Worm (Caenorhabditis elegans) whole organism, young adult: ENCODE results near the gene msp-63.

Experiments used
- B0019.2 ChIP-seq: fragments of 200-800 bp; sonication (Bioruptor generic); conservative IDR thresholded peaks from 2 replicates; pipeline ENCODE4 v1.3.6; 2022; ENCODE audit warnings: missing genetic modification reagents, missing genetic modification characterization, missing compliant biosample characterization
- B0035.1 ChIP-seq: sonication (generic microtip); optimal IDR thresholded peaks from 2 replicates; lab custom pipeline; 2016; ENCODE audit warnings: missing genetic modification characterization, mild to moderate bottlenecking, missing compliant biosample characterization, missing genotype, missing genetic modification reagents
- B0336.3 ChIP-seq: fragments of 200-800 bp; sonication (Bioruptor generic); IDR thresholded peaks from 2 replicates; pipeline ENCODE4 v1.3.6; 2022; ENCODE audit warnings: missing genetic modification characterization, missing compliant biosample characterization
- F33H1.4 ChIP-seq: fragments of 200-800 bp; sonication (Bioruptor generic); IDR thresholded peaks from 2 replicates; pipeline ENCODE4 v1.3.6; 2022; ENCODE audit warnings: missing genetic modification reagents, missing genetic modification characterization, missing compliant biosample characterization
- F37B4.10 ChIP-seq: fragments of 200-800 bp; sonication (Bioruptor generic); IDR thresholded peaks from 2 replicates; pipeline ENCODE4 v1.3.6; 2022; ENCODE audit warnings: missing genetic modification characterization, missing compliant biosample characterization
- F39B2.1 ChIP-seq: fragments of 200-800 bp; sonication (Bioruptor generic); IDR thresholded peaks from 2 replicates; pipeline ENCODE4 v1.3.6; 2022; ENCODE audit warnings: missing genetic modification reagents, missing genetic modification characterization, missing compliant biosample characterization
- K11D2.4 ChIP-seq: fragments of 200-800 bp; sonication (Bioruptor generic); IDR thresholded peaks from 2 replicates; pipeline ENCODE4 v1.3.6; 2022; ENCODE audit warnings: missing genetic modification reagents, missing genetic modification characterization, missing compliant biosample characterization
- Y53F4B.3 ChIP-seq: fragments of 200-800 bp; sonication (Bioruptor generic); IDR thresholded peaks from 2 replicates; pipeline ENCODE4 v1.3.6; 2022; ENCODE audit warnings: missing genetic modification reagents, missing genetic modification characterization, missing compliant biosample characterization
- Y53G8AR.9 ChIP-seq: fragments of 200-800 bp; sonication (Bioruptor generic); conservative IDR thresholded peaks from 2 replicates; pipeline ENCODE4 v1.3.6; 2022; ENCODE audit warnings: missing genetic modification reagents, missing genetic modification characterization, missing compliant biosample characterization
- Y67H2A.10 ChIP-seq: fragments of 200-800 bp; sonication (Bioruptor generic); conservative IDR thresholded peaks from 2 replicates; pipeline ENCODE4 v1.3.6; 2022; ENCODE audit warnings: missing genetic modification reagents, missing genetic modification characterization, missing compliant biosample characterization
- Y95B8A.8 ChIP-seq: fragments of 200-800 bp; sonication (Bioruptor generic); IDR thresholded peaks from 2 replicates; pipeline ENCODE4 v1.3.6; 2022; ENCODE audit warnings: missing genetic modification reagents, missing genetic modification characterization, missing compliant biosample characterization
- aptf-2 ChIP-seq: fragments of 200-800 bp; sonication (Bioruptor generic); conservative IDR thresholded peaks from 2 replicates; pipeline ENCODE4 v1.3.6; 2022; ENCODE audit warnings: missing genetic modification reagents, missing genetic modification characterization, missing compliant biosample characterization
- atf-7 ChIP-seq: sonication (generic microtip); optimal IDR thresholded peaks from 2 replicates; lab custom pipeline; 2017; ENCODE audit warnings: mild to moderate bottlenecking, missing genetic modification characterization, missing compliant biosample characterization
- athp-1 ChIP-seq: sonication (generic microtip); optimal IDR thresholded peaks from 2 replicates; lab custom pipeline; 2017; ENCODE audit warnings: mild to moderate bottlenecking, missing genetic modification characterization, missing compliant biosample characterization
- attf-3 ChIP-seq: fragments of 200-800 bp; sonication (Bioruptor generic); conservative IDR thresholded peaks from 2 replicates; pipeline ENCODE4 v1.3.6; 2022; ENCODE audit warnings: missing genetic modification reagents, missing genetic modification characterization, missing compliant biosample characterization
- attf-5 ChIP-seq: fragments of 200-800 bp; sonication (Bioruptor generic); optimal IDR thresholded peaks from 2 replicates; lab custom pipeline; 2018; ENCODE audit warnings: mild to moderate bottlenecking, missing genetic modification characterization, missing compliant biosample characterization
- cebp-1 ChIP-seq, 2 experiments: fragments of 200-800 bp in 1 of 2; sonication (Bioruptor generic) in 1 of 2; sonication (generic microtip) in 1 of 2; IDR thresholded peaks in 1 of 2; optimal IDR thresholded peaks in 1 of 2; 2 replicates each; pipeline versions ENCODE4 v1.3.6 to Lab custom; 2017 to 2022; ENCODE audit warnings: missing compliant biosample characterization in 2 of 2, missing genetic modification characterization in 2 of 2, mild to moderate bottlenecking in 1 of 2, missing genetic modification reagents in 1 of 2, moderate library complexity in 1 of 2
- ceh-100 ChIP-seq: fragments of 200-800 bp; sonication (Bioruptor generic); IDR thresholded peaks from 2 replicates; pipeline ENCODE4 v1.3.6; 2022; ENCODE audit warnings: missing genetic modification reagents, missing genetic modification characterization, missing compliant biosample characterization
- ceh-91 ChIP-seq: fragments of 200-800 bp; sonication (Bioruptor generic); IDR thresholded peaks from 2 replicates; pipeline ENCODE4 v1.3.6; 2022; ENCODE audit warnings: missing genetic modification reagents, missing genetic modification characterization, missing compliant biosample characterization
- dox-1 ChIP-seq: fragments of 200-800 bp; sonication (Bioruptor generic); IDR thresholded peaks from 2 replicates; pipeline ENCODE4 v1.3.6; 2022; ENCODE audit warnings: missing genetic modification reagents, missing genetic modification characterization, missing compliant biosample characterization
- efl-1 ChIP-seq: fragments of 150-350 bp; optimal IDR thresholded peaks from 2 replicates; lab custom pipeline; 2014; ENCODE audit warnings: missing biosample characterization, missing genetic modification reagents, missing genetic modification characterization
- egl-44 ChIP-seq: fragments of 200-800 bp; sonication (Bioruptor generic); IDR thresholded peaks from 2 replicates; pipeline ENCODE4 v1.3.6; 2022; ENCODE audit warnings: missing genetic modification reagents, missing genetic modification characterization, missing compliant biosample characterization
- egrh-3 ChIP-seq: fragments of 200-800 bp; sonication (Bioruptor generic); IDR thresholded peaks from 2 replicates; pipeline ENCODE4 v1.3.6; 2022; ENCODE audit warnings: missing genetic modification reagents, missing genetic modification characterization, missing compliant biosample characterization
- him-1 ChIP-seq: sonication (generic microtip); optimal IDR thresholded peaks from 2 replicates; lab custom pipeline; 2016; ENCODE audit warnings: missing genotype, missing genetic modification reagents, missing genetic modification characterization, missing compliant biosample characterization
- hlh-12 ChIP-seq: sonication (generic microtip); optimal IDR thresholded peaks from 2 replicates; lab custom pipeline; 2016; ENCODE audit warnings: missing genetic modification characterization, missing compliant biosample characterization
- lin-35 ChIP-seq, 3 experiments: fragments of 150-350 bp in 2 of 3; sonication (generic microtip) in 1 of 3; optimal IDR thresholded peaks; 2 replicates each; lab custom pipeline; 2014 to 2018; ENCODE audit warnings: missing biosample characterization in 3 of 3, missing genetic modification characterization in 3 of 3, missing genetic modification reagents in 3 of 3
- lin-40 ChIP-seq: sonication (generic microtip); optimal IDR thresholded peaks from 2 replicates; lab custom pipeline; 2016; ENCODE audit warnings: missing genetic modification characterization, mild to moderate bottlenecking, missing compliant biosample characterization, missing genotype, missing genetic modification reagents
- lir-1 ChIP-seq: fragments of 200-800 bp; sonication (Bioruptor generic); conservative IDR thresholded peaks from 2 replicates; pipeline ENCODE4 v1.3.6; 2022; ENCODE audit warnings: missing genetic modification reagents, missing genetic modification characterization, missing compliant biosample characterization
- lsy-27 ChIP-seq: sonication (generic microtip); optimal IDR thresholded peaks from 2 replicates; lab custom pipeline; 2017; ENCODE audit warnings: missing genetic modification characterization, mild to moderate bottlenecking, missing compliant biosample characterization, antibody characterized with exemption, missing genotype, borderline replicate concordance; ENCODE audit not compliant: insufficient read depth
- madf-10 ChIP-seq: sonication (generic microtip); optimal IDR thresholded peaks from 2 replicates; lab custom pipeline; 2016; ENCODE audit warnings: mild to moderate bottlenecking, missing genetic modification characterization, missing compliant biosample characterization
- madf-6 ChIP-seq: fragments of 200-800 bp; sonication (Bioruptor generic); IDR thresholded peaks from 2 replicates; pipeline ENCODE4 v1.3.6; 2022; ENCODE audit warnings: missing genetic modification reagents, missing genetic modification characterization, missing compliant biosample characterization
- mcd-1 ChIP-seq: fragments of 200-800 bp; sonication (Bioruptor generic); IDR thresholded peaks from 2 replicates; pipeline ENCODE4 v1.3.6; 2022; ENCODE audit warnings: missing genetic modification reagents, missing genetic modification characterization, missing compliant biosample characterization
- mxl-1 ChIP-seq: sonication (generic microtip); optimal IDR thresholded peaks from 2 replicates; lab custom pipeline; 2016; ENCODE audit warnings: missing genetic modification characterization, missing compliant biosample characterization
- nfya-2 ChIP-seq: fragments of 200-800 bp; sonication (Bioruptor generic); IDR thresholded peaks from 2 replicates; pipeline ENCODE4 v1.3.6; 2022; ENCODE audit warnings: missing genetic modification reagents, missing genetic modification characterization, missing compliant biosample characterization
- nfyb-1 ChIP-seq: fragments of 200-800 bp; sonication (Bioruptor generic); IDR thresholded peaks from 2 replicates; pipeline ENCODE4 v1.3.6; 2022; ENCODE audit warnings: missing genetic modification reagents, missing genetic modification characterization, missing compliant biosample characterization
- nhr-80 ChIP-seq: sonication (generic microtip); optimal IDR thresholded peaks from 2 replicates; lab custom pipeline; 2016; ENCODE audit warnings: missing genetic modification characterization, missing compliant biosample characterization
- rpc-1 ChIP-seq, 2 experiments: fragments of 150-350 bp in 1 of 2; sonication (generic microtip) in 1 of 2; optimal IDR thresholded peaks; 2 replicates each; lab custom pipeline; 2014 to 2018; ENCODE audit warnings: missing biosample characterization in 1 of 2, missing genetic modification characterization in 1 of 2, missing genetic modification reagents in 1 of 2, missing genotype in 1 of 2
- sea-2 ChIP-seq: fragments of 200-800 bp; sonication (Bioruptor generic); IDR thresholded peaks from 2 replicates; pipeline ENCODE4 v1.3.6; 2022; ENCODE audit warnings: missing genetic modification characterization, missing compliant biosample characterization
- snpc-3.4 ChIP-seq: sonication (generic microtip); optimal IDR thresholded peaks from 2 replicates; lab custom pipeline; 2017; ENCODE audit warnings: missing genetic modification characterization, mild to moderate bottlenecking, missing compliant biosample characterization, antibody characterized with exemption, moderate library complexity, missing genotype, missing genetic modification reagents
- sptf-2 ChIP-seq: fragments of 200-800 bp; sonication (Bioruptor generic); optimal IDR thresholded peaks from 2 replicates; lab custom pipeline; 2018; ENCODE audit warnings: mild to moderate bottlenecking, missing genetic modification characterization, missing compliant biosample characterization
- zfh-2 ChIP-seq: fragments of 200-800 bp; sonication (Bioruptor generic); conservative IDR thresholded peaks from 2 replicates; pipeline ENCODE4 v1.3.6; 2022; ENCODE audit warnings: missing genetic modification reagents, missing genetic modification characterization, missing compliant biosample characterization
- ztf-22 ChIP-seq: fragments of 200-800 bp; sonication (Bioruptor generic); optimal IDR thresholded peaks from 2 replicates; lab custom pipeline; 2018; ENCODE audit warnings: mild to moderate bottlenecking, missing genetic modification characterization, moderate library complexity, missing compliant biosample characterization
- ztf-26 ChIP-seq: sonication (generic microtip); optimal IDR thresholded peaks from 2 replicates; lab custom pipeline; 2017; ENCODE audit warnings: missing genetic modification characterization, missing compliant biosample characterization
- ztf-6 ChIP-seq: fragments of 200-800 bp; sonication (Bioruptor generic); IDR thresholded peaks from 2 replicates; pipeline ENCODE4 v1.3.6; 2022; ENCODE audit warnings: missing genetic modification reagents, missing genetic modification characterization, missing compliant biosample characterization

msp-63 gene

DNA sequence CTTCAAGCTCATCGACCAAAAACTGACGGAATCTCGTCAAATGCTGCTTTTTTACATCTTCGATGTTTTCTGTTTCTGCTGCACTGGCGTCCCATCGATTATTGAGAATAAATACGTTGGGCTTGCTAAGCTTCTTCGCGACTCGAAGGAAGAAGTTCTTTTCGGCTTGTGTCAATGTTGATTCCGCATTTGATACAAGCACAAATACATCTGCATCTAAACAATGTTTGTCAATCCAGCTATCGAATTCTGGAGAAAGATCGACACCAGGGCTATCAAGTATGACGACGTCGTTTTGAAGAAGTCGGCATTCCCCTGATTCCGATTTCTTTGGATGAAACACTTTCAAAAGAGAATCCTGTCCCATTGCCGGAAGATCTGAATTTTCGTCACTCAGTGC, 37.9 kb upstream of the msp-63 start:
- no peak for TF ChIP-seq K11D2.4 (GFP tag; lab: Robert Waterston, UW)
- TF ChIP-seq F33H1.4: no peak
- no peak for TF ChIP-seq sea-2 (GFP tag; lab: Robert Waterston, UW)
- no peak for TF ChIP-seq ztf-26
- TF ChIP-seq lin-35 (GFP tag; optimal IDR thresholded peaks at IDR 0.05; lab: Kevin White, UChicago): no peak
- no peak for TF ChIP-seq B0035.1 (tag; lab: Kevin White, UChicago)
- no peak for TF ChIP-seq madf-10 (tag; lab: Kevin White, UChicago)
- TF ChIP-seq snpc-3.4 (tag; lab: Kevin White, UChicago): no peak
- TF ChIP-seq atf-7: no peak
- TF ChIP-seq B0019.2: no peak
- TF ChIP-seq egl-44: no peak
- no peak for TF ChIP-seq hlh-12 (tag; lab: Kevin White, UChicago)
- no peak for TF ChIP-seq Y53F4B.3 (GFP tag; lab: Robert Waterston, UW)

DNA sequence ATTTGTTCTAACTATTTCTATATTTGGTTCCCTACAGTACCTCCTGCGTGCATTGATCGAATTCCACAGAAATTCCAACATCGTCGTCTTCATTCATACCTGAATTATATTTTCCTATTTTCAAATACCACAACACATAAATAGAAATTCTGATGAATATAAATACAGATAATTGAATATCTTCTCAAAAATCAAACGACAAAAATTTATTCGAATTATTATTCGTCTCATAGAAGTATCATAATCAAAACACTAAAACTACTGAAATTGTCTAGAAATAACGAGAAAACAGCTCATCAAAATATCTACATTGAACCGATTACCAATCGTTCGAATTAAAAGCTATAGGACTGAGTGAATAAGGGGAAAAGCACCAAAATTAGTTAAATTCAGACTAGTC, 35.9 kb upstream of the msp-63 start, which contains the start of gene gtap-1:
TSS of gene gtap-1 (minus strand) at position 101 of the 400 bp plus-strand sequence.
- no peak for TF ChIP-seq ztf-22 (GFP tag; lab: Kevin White, UChicago)
- no peak for TF ChIP-seq ceh-91 (GFP tag; lab: Robert Waterston, UW)
- TF ChIP-seq cebp-1 (GFP tag; IDR thresholded peaks at IDR 0.05; lab: Robert Waterston, UW): no peak
- TF ChIP-seq cebp-1 (tag; optimal IDR thresholded peaks at IDR 0.05; lab: Kevin White, UChicago): no peak
- TF ChIP-seq F37B4.10 (GFP tag; lab: Robert Waterston, UW): no peak
- TF ChIP-seq K11D2.4 (GFP tag; lab: Robert Waterston, UW): no peak
- TF ChIP-seq sptf-2 (GFP tag; lab: Kevin White, UChicago): no peak
- no peak for TF ChIP-seq zfh-2
- TF ChIP-seq B0336.3 (GFP tag; lab: Robert Waterston, UW): no peak
- TF ChIP-seq mcd-1 (GFP tag; lab: Robert Waterston, UW): no peak
- no peak for TF ChIP-seq nhr-80 (tag; lab: Kevin White, UChicago)
- TF ChIP-seq lin-40: no peak
- TF ChIP-seq ceh-100 (GFP tag; lab: Robert Waterston, UW): no peak
- TF ChIP-seq ztf-6 (GFP tag; lab: Robert Waterston, UW): no peak
- no peak for TF ChIP-seq lsy-27
- no peak for TF ChIP-seq lir-1

DNA sequence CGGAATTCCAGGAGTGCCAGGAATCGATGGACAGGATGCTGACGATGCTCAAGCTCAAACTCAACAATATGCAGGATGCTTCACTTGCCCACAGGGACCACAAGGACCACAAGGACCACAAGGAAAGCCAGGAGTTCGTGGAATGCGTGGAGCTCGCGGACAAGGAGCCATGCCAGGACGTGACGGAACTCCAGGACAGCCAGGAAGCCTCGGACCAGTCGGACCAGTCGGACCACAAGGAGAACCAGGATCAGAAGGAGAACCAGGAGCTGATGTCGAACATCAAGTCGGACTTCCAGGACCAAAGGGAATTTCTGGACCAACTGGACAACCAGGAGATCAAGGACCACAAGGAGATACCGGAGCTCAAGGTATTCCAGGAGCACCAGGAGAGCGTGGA, 34.1 kb upstream of the msp-63 start:
- TF ChIP-seq aptf-2 (no peak), egrh-3 (GFP tag; lab: Robert Waterston, UW) (peak; percentile 57; the same call in 1 of the 2 replicates), zfh-2 (peak; percentile 82), mxl-1 (tag; lab: Kevin White, UChicago) (no peak)

DNA sequence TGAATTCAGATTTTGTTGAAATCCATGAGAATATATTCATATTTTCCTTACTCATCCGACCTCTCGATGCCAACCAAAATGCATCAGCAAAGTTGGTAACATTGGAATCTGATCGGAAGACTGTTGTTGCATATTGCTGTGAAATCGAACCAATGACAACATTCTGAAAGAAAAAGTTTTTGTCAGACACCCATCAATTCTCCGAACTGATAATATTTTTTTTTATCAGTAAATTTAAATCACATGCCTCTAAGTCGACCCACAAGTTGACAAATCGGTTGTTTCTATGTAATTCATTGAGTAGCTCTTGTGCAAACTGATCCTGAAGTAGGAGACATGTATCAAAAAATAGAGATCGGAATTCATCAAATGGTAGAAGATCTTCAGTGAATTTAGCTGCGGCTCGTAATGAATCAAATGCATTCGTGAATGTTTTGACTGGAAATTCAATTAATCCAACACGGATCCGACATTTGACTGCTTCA, 32.7 kb upstream of the msp-63 start, which contains the start of gene col-74:
TSS of gene col-74 (plus strand) at position 435 of the 485 bp plus-strand sequence.
- TF ChIP-seq B0336.3 (GFP tag; lab: Robert Waterston, UW): no peak
- TF ChIP-seq Y67H2A.10 (GFP tag; lab: Robert Waterston, UW): no peak
- no peak for TF ChIP-seq him-1
- no peak for TF ChIP-seq athp-1 (tag; lab: Kevin White, UChicago)
- no peak for TF ChIP-seq zfh-2
- no peak for TF ChIP-seq F39B2.1 (GFP tag; lab: Robert Waterston, UW)
- no peak for TF ChIP-seq attf-5 (GFP tag; lab: Kevin White, UChicago)
- TF ChIP-seq ztf-6 (GFP tag; lab: Robert Waterston, UW): no peak
- TF ChIP-seq nfyb-1 (GFP tag; lab: Robert Waterston, UW): 0 out of 2 replicates have a peak, but pooled peaks have one; percentile 23
- no peak for TF ChIP-seq attf-3 (GFP tag; lab: Robert Waterston, UW)
- TF ChIP-seq madf-6 (GFP tag; lab: Robert Waterston, UW): no peak
- TF ChIP-seq Y95B8A.8: no peak
- no peak for TF ChIP-seq nfya-2 (GFP tag; lab: Robert Waterston, UW)
- TF ChIP-seq dox-1 (GFP tag; lab: Robert Waterston, UW): peak; percentile 23; the same call in 1 of the 2 replicates
- 0 out of 2 replicates have a peak, but pooled peaks have one; percentile 8 for TF ChIP-seq Y53G8AR.9
- peak; percentile 52 for TF ChIP-seq nhr-80 (tag; lab: Kevin White, UChicago)
- no peak for TF ChIP-seq rpc-1 (optimal IDR thresholded peaks at IDR 0.05; lab: Kevin White, UChicago)
- no peak for TF ChIP-seq rpc-1 (tag; optimal IDR thresholded peaks at IDR 0.05; lab: Kevin White, UChicago)
- no peak for TF ChIP-seq mcd-1 (GFP tag; lab: Robert Waterston, UW)
- TF ChIP-seq efl-1 (GFP tag; lab: Kevin White, UChicago): no peak
